Worm (Caenorhabditis elegans): Measurements from ENCODE around the gene C28A5.2.

The C28A5.2 gene

DNA sequence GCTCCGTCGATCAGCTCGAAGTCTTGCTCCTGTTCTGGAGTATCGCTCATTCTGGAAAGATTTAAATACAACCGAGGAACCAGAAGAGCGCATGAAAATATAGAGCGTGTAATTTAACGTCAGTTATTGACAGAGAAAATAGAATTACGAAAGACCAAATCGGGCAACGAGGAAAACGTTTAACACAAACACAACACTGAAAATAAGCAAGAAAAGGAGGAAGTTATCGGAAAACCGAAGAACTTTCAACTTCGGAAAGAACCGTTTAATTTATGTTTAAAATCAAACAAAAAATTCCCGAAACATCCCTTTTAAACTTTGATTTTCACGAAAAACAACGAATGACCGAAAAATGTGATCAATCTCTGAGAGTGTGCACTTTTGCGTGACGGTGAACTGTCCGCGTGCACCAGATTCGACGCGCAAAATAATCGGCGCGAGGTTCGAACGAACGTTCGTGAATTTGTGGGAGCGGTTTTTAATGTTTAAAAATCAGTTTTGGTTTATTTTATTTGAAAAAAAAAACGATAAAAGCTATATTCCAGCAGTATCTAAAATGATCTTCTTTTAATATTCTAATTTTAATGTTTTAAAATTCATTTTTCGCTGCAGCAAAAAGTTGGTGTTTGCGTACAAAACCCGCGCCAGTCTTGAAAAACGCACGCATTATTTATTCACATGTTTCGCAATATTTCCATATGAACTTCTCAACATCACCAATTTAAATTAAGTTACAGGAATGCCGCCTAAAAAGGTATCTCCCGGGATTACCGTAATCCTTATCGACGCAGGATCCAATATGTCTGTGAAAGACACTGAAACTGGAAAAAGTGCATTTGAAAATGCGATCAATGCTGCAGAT is 20.0 kb downstream of the C28A5.2 start, which contains the start of the genes R07E5.7 and cku-80 (continued):
- peak; percentile 88 for TF ChIP-seq dpl-1 (GFP tag; optimal IDR thresholded peaks at IDR 0.05)
- no peak for TF ChIP-seq nhr-6 (tag; optimal IDR thresholded peaks at IDR 0.05)
- TF ChIP-seq daf-8 (GFP tag; IDR thresholded peaks at IDR 0.05) = no peak
- no peak for TF ChIP-seq ces-1 (GFP tag; optimal IDR thresholded peaks at IDR 0.05)
- no peak for TF ChIP-seq F44E2.7 (GFP tag; IDR thresholded peaks at IDR 0.05)
- TF ChIP-seq attf-4 (tag; optimal IDR thresholded peaks at IDR 0.05) = no peak
- TF ChIP-seq spr-1 (tag; optimal IDR thresholded peaks at IDR 0.05) = no peak
- no peak for TF ChIP-seq snpc-4 (tag; optimal IDR thresholded peaks at IDR 0.05)
- peak; percentile 42; the same call in 1 of the 2 replicates for TF ChIP-seq hmg-1.1 (GFP tag; IDR thresholded peaks at IDR 0.05)
- TF ChIP-seq nhr-11 (tag; optimal IDR thresholded peaks at IDR 0.05) = no peak
- no peak for TF ChIP-seq spr-3 (GFP tag; optimal IDR thresholded peaks at IDR 0.05)
- no peak for TF ChIP-seq pqm-1 (tag; optimal IDR thresholded peaks at IDR 0.05)
- TF ChIP-seq egl-27 (tag; optimal IDR thresholded peaks at IDR 0.05) = no peak
- no peak for TF ChIP-seq ztf-11 (tag; optimal IDR thresholded peaks at IDR 0.05)
- no peak for TF ChIP-seq ceh-82 (tag; optimal IDR thresholded peaks at IDR 0.05)
- TF ChIP-seq nhr-237 (tag; optimal IDR thresholded peaks at IDR 0.05) = no peak
- TF ChIP-seq arid-1 (GFP tag; conservative IDR thresholded peaks at IDR 0.05) = no peak
- TF ChIP-seq ZK546.5 (tag; optimal IDR thresholded peaks at IDR 0.05) = no peak
- no peak for TF ChIP-seq nhr-76 (tag; optimal IDR thresholded peaks at IDR 0.05)
- peak in 1 of 2 experiments; percentile 72 for TF ChIP-seq hif-1 (tag; optimal IDR thresholded peaks at IDR 0.05)
- TF ChIP-seq dmd-9 (GFP tag; IDR thresholded peaks at IDR 0.05) = no peak
- TF ChIP-seq T20F7.1 (GFP tag; optimal IDR thresholded peaks at IDR 0.05) = no peak
- TF ChIP-seq nhr-10 (tag; optimal IDR thresholded peaks at IDR 0.05) = no peak
- no peak for TF ChIP-seq unc-39 (tag; optimal IDR thresholded peaks at IDR 0.05)
- peak; percentile 17 for TF ChIP-seq nhr-48 (tag; optimal IDR thresholded peaks at IDR 0.05)
- no peak for TF ChIP-seq set-16 (GFP tag; IDR thresholded peaks at IDR 0.05)
- TF ChIP-seq nhr-28 (tag; optimal IDR thresholded peaks at IDR 0.05) = peak; percentile 39
- TF ChIP-seq zfp-3 (GFP tag; conservative IDR thresholded peaks at IDR 0.05) = no peak
- no peak for TF ChIP-seq lin-39 (tag; optimal IDR thresholded peaks at IDR 0.05)
- no peak for TF ChIP-seq skn-1 (tag; optimal IDR thresholded peaks at IDR 0.05)
- peak; percentile 92 for TF ChIP-seq hlh-30 (tag; optimal IDR thresholded peaks at IDR 0.05; ENCODE audit: insufficient read depth)
- TF ChIP-seq saeg-2 (GFP tag; IDR thresholded peaks at IDR 0.05) = no peak
- no peak for TF ChIP-seq R02D3.7 (tag; optimal IDR thresholded peaks at IDR 0.05)
- no peak for TF ChIP-seq F26F4.8 (GFP tag; conservative IDR thresholded peaks at IDR 0.05)
- no peak for TF ChIP-seq madf-5 (GFP tag; IDR thresholded peaks at IDR 0.05)
- TF ChIP-seq Y5F2A.4 (GFP tag; optimal IDR thresholded peaks at IDR 0.05) = no peak
- TF ChIP-seq unc-130 (GFP tag; optimal IDR thresholded peaks at IDR 0.05) = no peak
- no peak for TF ChIP-seq nhr-111 (GFP tag; optimal IDR thresholded peaks at IDR 0.05)
- no peak for TF ChIP-seq ceh-44 (GFP tag; IDR thresholded peaks at IDR 0.05)
- no peak for TF ChIP-seq ZK337.2 (GFP tag; IDR thresholded peaks at IDR 0.05)
- TF ChIP-seq nhr-25 (tag; optimal IDR thresholded peaks at IDR 0.05; ENCODE audit: borderline replicate concordance, insufficient read depth) = no peak
- no peak for TF ChIP-seq mdt-29 (GFP tag; IDR thresholded peaks at IDR 0.05)
- TF ChIP-seq zfp-2 (tag; optimal IDR thresholded peaks at IDR 0.05) = no peak
- TF ChIP-seq nhr-41 (GFP tag; IDR thresholded peaks at IDR 0.05) = no peak
- no peak for TF ChIP-seq sdz-12 (GFP tag; optimal IDR thresholded peaks at IDR 0.05)
- no peak for TF ChIP-seq F37D6.2 (tag; optimal IDR thresholded peaks at IDR 0.05)
- TF ChIP-seq snpc-1.2 (GFP tag; IDR thresholded peaks at IDR 0.05) = no peak
- no peak for TF ChIP-seq daf-12 (tag; optimal IDR thresholded peaks at IDR 0.05)
- no peak for TF ChIP-seq aly-2 (tag; optimal IDR thresholded peaks at IDR 0.05)
- TF ChIP-seq dve-1 (tag; optimal IDR thresholded peaks at IDR 0.05; ENCODE audit: insufficient read depth) = peak; percentile 64
- TF ChIP-seq nhr-77 (tag; optimal IDR thresholded peaks at IDR 0.05) = peak; percentile 17
